Fruit fly (Drosophila melanogaster): ENCODE data around the gene CG4822.

Gene CG4822

dm6 chr2L:131466-132270 lies 10.1 kb upstream of the CG4822 start, which contains the start of gene Gs1 (continued):
- TF ChIP-seq tin (GFP tag; optimal IDR thresholded peaks at IDR 0.05) (no peak), caup (GFP tag; optimal IDR thresholded peaks at IDR 0.05; ENCODE audit: severe bottlenecking) (peak; percentile 60), cato (GFP tag; optimal IDR thresholded peaks at IDR 0.05; ENCODE audit: borderline replicate concordance) (no peak), eve (GFP tag; optimal IDR thresholded peaks at IDR 0.05) (peak in 1 of 2 experiments; percentile 87), fd102C (GFP tag; optimal IDR thresholded peaks at IDR 0.05) (no peak), CG17385 (GFP tag; optimal IDR thresholded peaks at IDR 0.05) (peak; percentile 58), kay (GFP tag; optimal IDR thresholded peaks at IDR 0.05) (no peak), pum (GFP tag; optimal IDR thresholded peaks at IDR 0.05) (no peak), Dref (GFP tag; IDR thresholded peaks at IDR 0.05) (no peak), CG7839 (tag; optimal IDR thresholded peaks at IDR 0.05) (peak; percentile 6), CG31441 (GFP tag; IDR thresholded peaks at IDR 0.05) (no peak; the same call in 1 of the 2 replicates), PHDP (tag; optimal IDR thresholded peaks at IDR 0.05) (peak; percentile 20), CG12071 (GFP tag; optimal IDR thresholded peaks at IDR 0.05) (peak; percentile 53), Gug (GFP tag; IDR thresholded peaks at IDR 0.05) (no peak), CG10979 (tag; optimal IDR thresholded peaks at IDR 0.05) (no peak), eyg (GFP tag; optimal IDR thresholded peaks at IDR 0.05) (peak; percentile 1), fu2 (GFP tag; optimal IDR thresholded peaks at IDR 0.05) (no peak), CG3995 (GFP tag; optimal IDR thresholded peaks at IDR 0.05) (no peak), Camta (GFP tag; optimal IDR thresholded peaks at IDR 0.05) (no peak), CG11695 (GFP tag; IDR thresholded peaks at IDR 0.05) (0 out of 3 replicates have a peak, but pooled peaks have one; percentile 40), sisA (GFP tag; IDR thresholded peaks at IDR 0.05) (no peak), CG2678 (tag; optimal IDR thresholded peaks at IDR 0.05) (peak; percentile 40), CG30020 (tag; optimal IDR thresholded peaks at IDR 0.05) (no peak), CG11085 (GFP tag; IDR thresholded peaks at IDR 0.05) (no peak), CG11398 (GFP tag; optimal IDR thresholded peaks at IDR 0.05) (no peak), C15 (GFP tag; IDR thresholded peaks at IDR 0.05) (no peak), NK7.1 (GFP tag; optimal IDR thresholded peaks at IDR 0.05) (no peak), Meics (GFP tag; optimal IDR thresholded peaks at IDR 0.05) (peak; percentile 26), ab (GFP tag; optimal IDR thresholded peaks at IDR 0.05) (no peak), pho (GFP tag; optimal IDR thresholded peaks at IDR 0.05) (peak; percentile 17), en (GFP tag; optimal IDR thresholded peaks at IDR 0.05) (no peak), CG4360 (GFP tag; IDR thresholded peaks at IDR 0.05) (no peak), CG16863 (GFP tag; optimal IDR thresholded peaks at IDR 0.05) (peak; percentile 17), CG5245 (GFP tag; optimal IDR thresholded peaks at IDR 0.05) (no peak), ara (GFP tag; IDR thresholded peaks at IDR 0.05) (no peak), CG1647 (GFP tag; optimal IDR thresholded peaks at IDR 0.05) (no peak), sug (tag; optimal IDR thresholded peaks at IDR 0.05) (peak; percentile 84), CG11247 (GFP tag; IDR thresholded peaks at IDR 0.05) (no peak), CG7928 (GFP tag; optimal IDR thresholded peaks at IDR 0.05) (no peak), CG9797 (GFP tag; optimal IDR thresholded peaks at IDR 0.05) (no peak), CG32772 (GFP tag; IDR thresholded peaks at IDR 0.05) (no peak), abd-A (tag; optimal IDR thresholded peaks at IDR 0.05) (peak; percentile 79), CG5953 (GFP tag; IDR thresholded peaks at IDR 0.05) (no peak), fd96Cb (tag; optimal IDR thresholded peaks at IDR 0.05) (no peak), lbe (GFP tag; optimal IDR thresholded peaks at IDR 0.05) (peak; percentile 0), klu (GFP tag; IDR thresholded peaks at IDR 0.05) (no peak), Dbx (GFP tag; IDR thresholded peaks at IDR 0.05) (peak; percentile 16; the same call in 1 of the 3 replicates), dpn (GFP tag; optimal IDR thresholded peaks at IDR 0.05) (peak; percentile 7 to 29), CG17612 (GFP tag; IDR thresholded peaks at IDR 0.05) (no peak), CG17912 (GFP tag; optimal IDR thresholded peaks at IDR 0.05) (no peak), Rx (GFP tag; IDR thresholded peaks at IDR 0.05) (no peak)

Measured in whole organism, embryonic.